Worm (Caenorhabditis elegans): Measurements from ENCODE around the gene ZK353.3.

ZK353.3 gene

DNA sequence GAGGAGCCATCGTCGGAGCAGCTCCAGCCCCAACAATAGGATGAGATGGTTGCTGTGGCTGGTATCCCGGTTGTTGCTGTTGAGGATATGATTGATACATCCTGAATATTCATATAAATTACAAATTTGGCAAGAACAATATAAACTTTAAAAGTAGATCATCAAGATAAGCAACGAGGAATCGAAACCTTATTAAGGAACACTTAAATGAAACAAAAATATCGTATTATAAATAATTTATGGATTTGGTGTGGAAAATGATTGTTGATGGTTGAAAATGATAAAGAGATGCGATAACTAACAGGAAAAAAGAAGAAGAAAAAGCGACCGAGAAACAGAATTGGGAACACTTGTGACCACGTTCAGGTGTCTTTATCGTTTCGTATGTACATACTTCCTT is 43.5 kb downstream of the ZK353.3 start, which contains the start of gene pqn-96:
pqn-96 (minus strand) TSS at position 101 of the 400 bp plus-strand sequence.
- no peak for TF ChIP-seq unc-120 (tag; optimal IDR thresholded peaks at IDR 0.05; ENCODE audit: poor library complexity, severe bottlenecking)
- no peak for TF ChIP-seq bed-3 (GFP tag; optimal IDR thresholded peaks at IDR 0.05)
- TF ChIP-seq mls-2 (tag; optimal IDR thresholded peaks at IDR 0.05), result no peak
- TF ChIP-seq M03D4.4 (tag; optimal IDR thresholded peaks at IDR 0.05), result no peak
- TF ChIP-seq mab-5 (tag; optimal IDR thresholded peaks at IDR 0.05), result no peak
- TF ChIP-seq snpc-4 (tag; optimal IDR thresholded peaks at IDR 0.05), result no peak
- TF ChIP-seq mep-1 (tag; optimal IDR thresholded peaks at IDR 0.05), result no peak
- TF ChIP-seq flh-1 (GFP tag; optimal IDR thresholded peaks at IDR 0.05), result no peak
- TF ChIP-seq ces-1 (GFP tag; optimal IDR thresholded peaks at IDR 0.05), result no peak
- no peak for TF ChIP-seq elt-1 (tag; optimal IDR thresholded peaks at IDR 0.05; ENCODE audit: borderline replicate concordance, insufficient read depth)
- no peak for TF ChIP-seq unc-62 (GFP tag; optimal IDR thresholded peaks at IDR 0.05)
- TF ChIP-seq nhr-76 (tag; optimal IDR thresholded peaks at IDR 0.05), result no peak
- TF ChIP-seq nhr-237 (tag; optimal IDR thresholded peaks at IDR 0.05), result no peak
- no peak for TF ChIP-seq nhr-12 (tag; optimal IDR thresholded peaks at IDR 0.05)
- TF ChIP-seq cnd-1 (tag; optimal IDR thresholded peaks at IDR 0.05), result no peak
- no peak for TF ChIP-seq zip-8 (tag; optimal IDR thresholded peaks at IDR 0.05)

DNA sequence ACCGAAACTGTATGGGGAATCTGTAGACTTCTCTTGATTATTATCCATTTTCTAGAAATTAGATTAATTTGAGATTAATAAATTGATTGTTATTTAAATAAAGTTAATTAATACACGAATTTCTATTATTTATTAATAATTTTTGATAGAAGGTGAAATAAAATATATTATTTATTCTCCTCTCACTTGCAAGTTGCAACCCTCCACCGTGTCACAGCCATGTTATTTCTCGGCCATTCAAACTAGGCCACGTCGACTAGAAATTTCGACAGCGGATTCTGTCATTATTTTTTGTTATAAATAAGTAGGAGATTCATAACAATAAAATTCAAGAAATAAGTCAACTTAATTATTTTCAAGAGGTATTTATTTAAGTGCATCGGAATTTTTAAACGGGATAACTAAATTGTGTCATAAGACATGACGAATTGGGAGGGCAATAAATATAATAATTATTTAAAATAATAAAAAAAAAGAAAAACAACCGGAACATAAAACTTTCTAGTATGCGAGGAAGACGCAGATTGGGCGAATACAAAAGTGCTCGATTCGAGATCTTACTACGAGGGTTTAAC is 47.9 kb downstream of the ZK353.3 start, which contains the start of gene ufbp-1:
ufbp-1 (minus strand) TSS at position 51 of the 575 bp plus-strand sequence.
- TF ChIP-seq mab-5 (tag; optimal IDR thresholded peaks at IDR 0.05) (no peak), lsy-2 (tag; optimal IDR thresholded peaks at IDR 0.05) (peak; percentile 12)

DNA sequence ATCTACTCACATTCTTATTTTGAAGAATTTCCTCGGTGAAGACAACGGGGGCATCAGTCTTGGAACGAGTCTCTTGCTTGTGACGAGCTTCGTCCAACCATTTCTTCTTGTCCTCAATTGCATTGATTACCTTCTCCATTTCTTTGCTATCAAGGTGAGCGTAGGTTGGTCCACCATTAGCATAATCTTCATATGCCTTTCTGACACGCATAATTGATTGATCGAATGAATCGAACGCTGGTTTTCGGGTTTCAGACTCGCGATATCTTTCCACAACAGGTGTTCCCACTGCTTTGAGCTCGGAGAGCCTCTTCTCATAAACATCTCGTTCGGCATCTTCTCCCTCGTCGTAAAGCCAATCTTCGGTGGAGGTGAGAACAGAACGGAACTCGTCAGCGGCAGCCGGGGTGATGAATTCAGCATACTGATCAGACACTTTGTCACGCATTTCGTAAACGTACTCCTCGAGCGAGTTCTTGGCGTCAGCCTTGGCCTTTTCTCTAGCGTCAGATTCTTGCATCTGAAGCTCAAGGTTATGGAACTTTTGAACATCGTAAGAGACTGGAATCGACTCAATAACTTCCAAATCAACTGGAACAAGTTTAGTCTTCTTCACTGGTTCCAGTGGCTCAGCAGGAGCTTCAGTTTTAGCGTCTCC is 48.8 kb downstream of the ZK353.3 start:
- no peak for TF ChIP-seq lsy-2 (tag; optimal IDR thresholded peaks at IDR 0.05)
- no peak for TF ChIP-seq mep-1 (tag; optimal IDR thresholded peaks at IDR 0.05)
- no peak for TF ChIP-seq nhr-12 (tag; optimal IDR thresholded peaks at IDR 0.05)
- no peak for TF ChIP-seq mls-2 (tag; optimal IDR thresholded peaks at IDR 0.05)
- TF ChIP-seq hlh-1 (tag; optimal IDR thresholded peaks at IDR 0.05), result no peak
- no peak for TF ChIP-seq lin-13 (tag; optimal IDR thresholded peaks at IDR 0.05)
- TF ChIP-seq ztf-11 (tag; optimal IDR thresholded peaks at IDR 0.05), result no peak
- no peak for TF ChIP-seq bed-3 (GFP tag; optimal IDR thresholded peaks at IDR 0.05)
- no peak for TF ChIP-seq unc-120 (tag; optimal IDR thresholded peaks at IDR 0.05; ENCODE audit: poor library complexity, severe bottlenecking)
- TF ChIP-seq nhr-28 (tag; optimal IDR thresholded peaks at IDR 0.05), result no peak
- TF ChIP-seq blmp-1 (tag; optimal IDR thresholded peaks at IDR 0.05), result no peak
- no peak for TF ChIP-seq nhr-237 (tag; optimal IDR thresholded peaks at IDR 0.05)
- no peak for TF ChIP-seq ham-2 (GFP tag; optimal IDR thresholded peaks at IDR 0.05)
- no peak for TF ChIP-seq ces-1 (GFP tag; optimal IDR thresholded peaks at IDR 0.05)
- TF ChIP-seq lin-32 (GFP tag; optimal IDR thresholded peaks at IDR 0.05), result no peak

DNA sequence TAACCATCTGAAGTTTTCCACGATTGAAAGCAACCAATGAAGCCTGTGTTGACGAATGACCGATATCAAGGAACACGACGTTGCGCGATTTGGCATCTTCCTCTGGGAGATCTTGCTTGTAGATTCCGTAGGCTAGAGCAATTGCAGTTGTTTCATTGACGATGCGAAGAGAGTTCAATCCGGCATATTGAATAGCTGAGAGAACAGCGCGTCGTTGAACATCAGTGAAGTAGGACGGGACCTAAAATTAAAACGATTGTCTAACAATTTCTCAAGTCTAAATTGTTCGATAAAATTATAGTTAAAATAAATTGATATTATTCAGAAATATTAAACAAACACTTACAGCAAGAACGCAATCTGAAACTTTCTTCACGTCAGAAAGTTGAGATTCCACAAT is 50.3 kb downstream of the ZK353.3 start:
- TF ChIP-seq nhr-2 (tag; optimal IDR thresholded peaks at IDR 0.05) (no peak), snpc-4 (tag; optimal IDR thresholded peaks at IDR 0.05) (no peak), sptf-1 (tag; optimal IDR thresholded peaks at IDR 0.05) (no peak), zip-8 (tag; optimal IDR thresholded peaks at IDR 0.05) (no peak)

Data from whole organism, mixed stage, embryonic.